Worm (Caenorhabditis elegans) whole organism, L2 larva: ENCODE measurements around the gene rps-13.

Source experiments
- C34F6.9 ChIP-seq: fragments of 150-350 bp; optimal IDR thresholded peaks from 2 replicates; lab custom pipeline; 2014; ENCODE audit warnings: missing biosample characterization, missing genetic modification characterization
- F13H6.1 ChIP-seq: sonication (generic microtip); optimal IDR thresholded peaks from 2 replicates; lab custom pipeline; 2016; ENCODE audit warnings: missing genetic modification characterization, missing compliant biosample characterization
- R02D3.7 ChIP-seq: fragments of 150-350 bp; optimal IDR thresholded peaks from 2 replicates; lab custom pipeline; 2014; ENCODE audit warnings: missing biosample characterization, missing genetic modification characterization
- Y55F3AM.14 ChIP-seq: fragments of 200-800 bp; sonication (Bioruptor generic); optimal IDR thresholded peaks from 2 replicates; lab custom pipeline; 2018; ENCODE audit warnings: mild to moderate bottlenecking, missing genetic modification characterization, missing compliant biosample characterization
- alr-1 ChIP-seq: fragments of 150-350 bp; optimal IDR thresholded peaks from 2 replicates; lab custom pipeline; 2014; ENCODE audit warnings: missing biosample characterization, missing genetic modification characterization
- aly-2 ChIP-seq: fragments of 150-350 bp; optimal IDR thresholded peaks from 2 replicates; lab custom pipeline; 2014; ENCODE audit warnings: missing biosample characterization, missing genetic modification characterization
- ama-1 ChIP-seq: fragments of 150-350 bp; optimal IDR thresholded peaks from 2 replicates; lab custom pipeline; 2018; ENCODE audit warnings: inconsistent platforms
- blmp-1 ChIP-seq: sonication (generic microtip); optimal IDR thresholded peaks from 2 replicates; lab custom pipeline; 2017; ENCODE audit warnings: missing genetic modification characterization, mild to moderate bottlenecking, missing compliant biosample characterization, antibody characterized with exemption, moderate library complexity; ENCODE audit not compliant: insufficient read depth
- ceh-16 ChIP-seq: fragments of 150-350 bp; optimal IDR thresholded peaks from 2 replicates; lab custom pipeline; 2014; ENCODE audit warnings: missing biosample characterization, missing genetic modification characterization
- ceh-82 ChIP-seq: fragments of 150-350 bp; optimal IDR thresholded peaks from 2 replicates; lab custom pipeline; 2014; ENCODE audit warnings: missing biosample characterization, missing genetic modification characterization
- crh-2 ChIP-seq: sonication (generic microtip); optimal IDR thresholded peaks from 2 replicates; lab custom pipeline; 2017; ENCODE audit warnings: missing biosample characterization, missing genetic modification characterization
- dmd-4 ChIP-seq: sonication (generic microtip); optimal IDR thresholded peaks from 2 replicates; lab custom pipeline; 2017; ENCODE audit warnings: missing biosample characterization, missing genetic modification characterization
- egl-27 ChIP-seq: sonication (generic microtip); optimal IDR thresholded peaks from 3 replicates; lab custom pipeline; 2017; ENCODE audit warnings: missing biosample characterization, missing genetic modification reagents, missing genetic modification characterization
- elt-1 ChIP-seq: fragments of 150-350 bp; optimal IDR thresholded peaks from 2 replicates; lab custom pipeline; 2014; ENCODE audit warnings: missing biosample characterization, missing genetic modification characterization
- elt-3 ChIP-seq: sonication (generic microtip); optimal IDR thresholded peaks from 2 replicates; lab custom pipeline; 2017; ENCODE audit warnings: missing biosample characterization, missing genetic modification characterization
- fos-1 ChIP-seq: fragments of 150-350 bp; optimal IDR thresholded peaks from 2 replicates; lab custom pipeline; 2014; ENCODE audit warnings: missing biosample characterization, missing genetic modification characterization
- gmeb-1 ChIP-seq: fragments of 150-350 bp; optimal IDR thresholded peaks from 2 replicates; lab custom pipeline; 2014; ENCODE audit warnings: missing biosample characterization, missing genetic modification characterization
- lin-13 ChIP-seq: fragments of 150-350 bp; optimal IDR thresholded peaks from 2 replicates; lab custom pipeline; 2014; ENCODE audit warnings: missing biosample characterization, missing genetic modification reagents, missing genetic modification characterization
- lin-39 ChIP-seq: fragments of 150-350 bp; optimal IDR thresholded peaks from 2 replicates; lab custom pipeline; 2014; ENCODE audit warnings: missing biosample characterization, missing genetic modification reagents, missing genetic modification characterization
- lsy-2 ChIP-seq, 2 experiments: fragments of 150-350 bp in 1 of 2; sonication (generic microtip) in 1 of 2; optimal IDR thresholded peaks; 2 replicates each; lab custom pipeline; 2014 to 2017; ENCODE audit warnings: missing biosample characterization in 2 of 2, missing genetic modification characterization in 2 of 2
- mab-5 ChIP-seq: fragments of 150-350 bp; optimal IDR thresholded peaks from 2 replicates; lab custom pipeline; 2014; ENCODE audit warnings: missing biosample characterization, missing genetic modification characterization
- mbf-1 ChIP-seq: sonication (generic microtip); optimal IDR thresholded peaks from 2 replicates; lab custom pipeline; 2017; ENCODE audit warnings: missing biosample characterization, missing genetic modification characterization
- mdl-1 ChIP-seq, 2 experiments: fragments of 150-350 bp in 1 of 2; sonication (generic microtip) in 1 of 2; optimal IDR thresholded peaks; 2 replicates each; lab custom pipeline; 2017; ENCODE audit warnings: missing biosample characterization in 2 of 2, missing genetic modification characterization in 2 of 2
- nhr-10 ChIP-seq: sonication (generic microtip); optimal IDR thresholded peaks from 2 replicates; lab custom pipeline; 2017; ENCODE audit warnings: missing biosample characterization, missing genetic modification characterization
- nhr-11 ChIP-seq: fragments of 150-350 bp; optimal IDR thresholded peaks from 2 replicates; lab custom pipeline; 2014; ENCODE audit warnings: missing biosample characterization, missing genetic modification characterization
- nhr-12 ChIP-seq: fragments of 150-350 bp; optimal IDR thresholded peaks from 2 replicates; lab custom pipeline; 2014; ENCODE audit warnings: missing biosample characterization, missing genetic modification characterization
- nhr-129 ChIP-seq: fragments of 150-350 bp; optimal IDR thresholded peaks from 2 replicates; lab custom pipeline; 2014; ENCODE audit warnings: missing biosample characterization, missing genetic modification characterization
- nhr-21 ChIP-seq: fragments of 150-350 bp; optimal IDR thresholded peaks from 2 replicates; lab custom pipeline; 2014; ENCODE audit warnings: missing biosample characterization, missing genetic modification characterization
- nhr-23 ChIP-seq: fragments of 150-350 bp; optimal IDR thresholded peaks from 2 replicates; lab custom pipeline; 2014; ENCODE audit warnings: missing biosample characterization, missing genetic modification reagents, missing genetic modification characterization
- nhr-237 ChIP-seq: fragments of 150-350 bp; optimal IDR thresholded peaks from 2 replicates; lab custom pipeline; 2014; ENCODE audit warnings: missing biosample characterization, missing genetic modification characterization
- nhr-25 ChIP-seq: fragments of 150-350 bp; sonication (generic microtip); optimal IDR thresholded peaks from 3 replicates; lab custom pipeline; 2014; ENCODE audit warnings: missing biosample characterization, missing genetic modification characterization
- nhr-6 ChIP-seq: fragments of 150-350 bp; optimal IDR thresholded peaks from 2 replicates; lab custom pipeline; 2014; ENCODE audit warnings: missing biosample characterization, missing genetic modification characterization
- nhr-77 ChIP-seq: fragments of 150-350 bp; optimal IDR thresholded peaks from 2 replicates; lab custom pipeline; 2014; ENCODE audit warnings: missing biosample characterization, missing genetic modification characterization
- peb-1 ChIP-seq: fragments of 150-350 bp; optimal IDR thresholded peaks from 2 replicates; lab custom pipeline; 2014; ENCODE audit warnings: missing biosample characterization, missing genetic modification characterization
- sem-4 ChIP-seq: fragments of 150-350 bp; optimal IDR thresholded peaks from 2 replicates; lab custom pipeline; 2014; ENCODE audit warnings: missing biosample characterization, missing genetic modification reagents, missing genetic modification characterization
- skn-1 ChIP-seq: sonication (generic microtip); optimal IDR thresholded peaks from 2 replicates; lab custom pipeline; 2017; ENCODE audit warnings: missing biosample characterization, missing genetic modification characterization
- sma-3 ChIP-seq: sonication (generic microtip); optimal IDR thresholded peaks from 2 replicates; lab custom pipeline; 2016; ENCODE audit warnings: missing genetic modification reagents, missing genetic modification characterization, missing compliant biosample characterization
- sma-9 ChIP-seq, 2 experiments: fragments of 150-350 bp in 1 of 2; sonication (generic microtip) in 1 of 2; optimal IDR thresholded peaks; 2 replicates each; lab custom pipeline; 2014 to 2016; ENCODE audit warnings: missing genetic modification characterization in 2 of 2, mild to moderate bottlenecking in 1 of 2, missing biosample characterization in 1 of 2, missing compliant biosample characterization in 1 of 2, missing genetic modification reagents in 1 of 2, moderate library complexity in 1 of 2
- snpc-4 ChIP-seq: fragments of 150-350 bp; optimal IDR thresholded peaks from 2 replicates; lab custom pipeline; 2014; ENCODE audit warnings: missing biosample characterization, missing genetic modification characterization
- unc-39 ChIP-seq: fragments of 150-350 bp; optimal IDR thresholded peaks from 2 replicates; lab custom pipeline; 2014; ENCODE audit warnings: missing biosample characterization, missing genetic modification characterization
- unc-55 ChIP-seq: fragments of 150-350 bp; sonication (generic microtip); optimal IDR thresholded peaks from 3 replicates; lab custom pipeline; 2014; ENCODE audit warnings: missing biosample characterization, missing genetic modification reagents, missing genetic modification characterization
- zag-1 ChIP-seq: fragments of 150-350 bp; optimal IDR thresholded peaks from 2 replicates; lab custom pipeline; 2014; ENCODE audit warnings: missing biosample characterization, missing genetic modification characterization
- ztf-1 ChIP-seq: fragments of 200-800 bp; sonication (Bioruptor generic); conservative IDR thresholded peaks from 2 replicates; pipeline ENCODE4 v1.3.6; 2022; ENCODE audit warnings: missing genetic modification characterization, missing compliant biosample characterization
- ztf-11 ChIP-seq: sonication (generic microtip); optimal IDR thresholded peaks from 2 replicates; lab custom pipeline; 2017; ENCODE audit warnings: missing biosample characterization, missing genetic modification characterization
- ztf-4 ChIP-seq: fragments of 150-350 bp; optimal IDR thresholded peaks from 2 replicates; lab custom pipeline; 2014; ENCODE audit warnings: missing biosample characterization, missing genetic modification characterization

rps-13 gene

DNA sequence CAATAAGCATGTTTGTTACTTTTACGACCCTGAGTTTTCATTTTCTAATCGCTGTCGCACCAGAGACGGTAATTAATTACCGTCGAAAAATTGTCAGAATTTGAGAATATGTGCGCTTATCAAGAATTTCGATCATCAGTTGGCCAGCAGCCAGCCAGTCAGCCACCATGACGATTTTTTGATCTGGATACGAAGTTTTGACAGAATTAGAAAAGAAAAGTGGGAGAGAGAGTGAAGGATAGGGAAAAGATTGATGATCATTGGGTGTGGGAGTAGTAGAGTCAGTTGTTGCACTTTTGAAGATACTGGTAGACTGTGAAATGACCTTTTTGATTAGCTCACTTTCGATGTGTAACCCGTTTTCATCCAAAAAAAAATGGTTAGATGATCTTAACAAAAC, 10.4 kb downstream of the rps-13 start (continued):
- TF ChIP-seq sma-3 (peak; percentile 10), unc-39 (tag; lab: Kevin White, UChicago) (no peak), crh-2 (tag; lab: Kevin White, UChicago) (no peak)

DNA sequence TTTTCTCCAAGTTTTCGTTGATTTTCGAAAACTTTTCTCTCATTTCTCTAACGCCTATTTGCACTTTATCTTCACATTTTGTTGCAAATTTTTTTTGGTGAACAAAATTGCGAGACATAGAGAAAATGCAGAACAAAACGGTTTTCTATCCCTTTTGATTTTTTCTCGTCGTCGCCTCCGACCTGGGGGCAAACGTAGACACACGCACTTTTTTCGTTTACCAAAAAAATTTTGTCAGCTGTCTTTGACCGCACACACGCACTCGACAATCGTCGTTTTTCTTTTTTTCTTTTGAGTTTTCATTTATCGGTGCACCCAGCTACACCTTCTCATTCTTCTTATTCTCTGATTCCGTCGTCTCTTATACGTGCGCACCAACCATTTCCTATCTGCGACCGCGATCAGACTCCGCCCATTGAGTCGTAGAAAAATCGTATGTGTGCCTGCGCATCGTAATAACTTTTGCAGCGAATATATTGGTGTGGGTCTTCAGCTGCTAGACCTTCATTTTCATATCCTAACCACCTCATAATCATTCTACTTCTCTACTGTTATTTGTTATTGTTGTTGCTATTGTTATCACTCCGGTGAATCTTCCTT, 12.4 kb downstream of the rps-13 start:
- peak; percentile 69 for TF ChIP-seq ztf-4
- TF ChIP-seq nhr-21 (tag; lab: Kevin White, UChicago) = peak; percentile 68
- peak; percentile 19 for TF ChIP-seq unc-55
- no peak for TF ChIP-seq unc-39 (tag; lab: Kevin White, UChicago)
- TF ChIP-seq nhr-237 (tag; lab: Kevin White, UChicago) = no peak
- no peak for TF ChIP-seq snpc-4
- peak in 1 of 2 experiments; percentile 31 for TF ChIP-seq mdl-1 (tag; optimal IDR thresholded peaks at IDR 0.05; lab: Kevin White, UChicago)
- peak; percentile 59 for TF ChIP-seq nhr-25 (tag; lab: Kevin White, UChicago)
- peak; percentile 75 for TF ChIP-seq fos-1
- TF ChIP-seq gmeb-1 (tag; lab: Kevin White, UChicago) = peak; percentile 42
- peak; percentile 0 to 60 for TF ChIP-seq lsy-2 (tag; optimal IDR thresholded peaks at IDR 0.05; lab: Kevin White, UChicago)
- TF ChIP-seq dmd-4 = no peak
- peak; percentile 75 for TF ChIP-seq F13H6.1 (tag; lab: Kevin White, UChicago)
- TF ChIP-seq sma-3 = peak; percentile 58
- no peak for TF ChIP-seq aly-2 (tag; lab: Kevin White, UChicago)
- peak; percentile 93 for TF ChIP-seq sma-9 (GFP tag; optimal IDR thresholded peaks at IDR 0.05; lab: Kevin White, UChicago)
- TF ChIP-seq sma-9 (tag; optimal IDR thresholded peaks at IDR 0.05; lab: Kevin White, UChicago) = no peak
- TF ChIP-seq blmp-1 (tag; lab: Kevin White, UChicago) = peak; percentile 62
- peak; percentile 79 for TF ChIP-seq nhr-129 (tag; lab: Kevin White, UChicago)
- peak; percentile 60 for TF ChIP-seq C34F6.9 (tag; lab: Kevin White, UChicago)
- TF ChIP-seq ceh-16 = peak; percentile 21
- TF ChIP-seq egl-27 (tag; lab: Kevin White, UChicago) = peak; percentile 85
- TF ChIP-seq, all 48 proteins: peak for 16

DNA sequence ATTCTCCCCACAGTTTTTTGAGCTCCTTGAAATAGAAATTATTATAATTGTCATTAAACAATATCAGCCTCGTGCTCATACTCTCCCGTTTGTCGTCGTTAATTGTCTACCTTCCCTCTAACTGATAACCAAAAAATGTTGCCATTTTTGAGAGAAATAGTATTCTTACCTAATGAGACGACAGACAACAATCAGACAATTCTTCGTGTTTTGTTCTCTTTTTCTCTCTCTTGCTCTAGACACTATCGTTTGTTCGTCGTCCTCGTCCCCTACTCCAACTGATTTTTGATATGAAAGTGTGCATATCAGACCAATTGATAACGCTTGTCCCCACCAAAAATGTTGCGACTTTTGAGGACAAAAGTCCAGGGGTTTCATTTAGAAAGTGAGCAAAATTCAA, 13.2 kb downstream of the rps-13 start:
- TF ChIP-seq snpc-4 (no peak), Y55F3AM.14 (GFP tag; lab: Kevin White, UChicago) (no peak), nhr-6 (tag; lab: Kevin White, UChicago) (no peak), crh-2 (tag; lab: Kevin White, UChicago) (peak; percentile 53), mbf-1 (tag; lab: Kevin White, UChicago) (no peak), nhr-11 (tag; lab: Kevin White, UChicago) (no peak), elt-1 (tag; lab: Kevin White, UChicago) (no peak), nhr-10 (tag; lab: Kevin White, UChicago) (no peak), nhr-77 (no peak), mab-5 (tag; lab: Kevin White, UChicago) (no peak), alr-1 (tag; lab: Kevin White, UChicago) (no peak), F13H6.1 (tag; lab: Kevin White, UChicago) (peak; percentile 15), mdl-1 (tag; optimal IDR thresholded peaks at IDR 0.05; lab: Kevin White, UChicago) (peak in 1 of 2 experiments; percentile 16), gmeb-1 (tag; lab: Kevin White, UChicago) (peak; percentile 29), ceh-82 (no peak), peb-1 (tag; lab: Kevin White, UChicago) (no peak), egl-27 (tag; lab: Kevin White, UChicago) (no peak), skn-1 (tag; lab: Kevin White, UChicago) (peak; percentile 58), sem-4 (no peak), nhr-129 (tag; lab: Kevin White, UChicago) (peak; percentile 9), dmd-4 (no peak), C34F6.9 (tag; lab: Kevin White, UChicago) (no peak), ztf-11 (tag; lab: Kevin White, UChicago) (no peak), fos-1 (peak; percentile 78), blmp-1 (tag; lab: Kevin White, UChicago) (no peak), R02D3.7 (no peak), unc-55 (no peak), aly-2 (tag; lab: Kevin White, UChicago) (no peak), sma-3 (peak; percentile 5), ztf-1 (no peak), elt-3 (tag; lab: Kevin White, UChicago) (no peak), nhr-23 (no peak), unc-39 (tag; lab: Kevin White, UChicago) (no peak), nhr-25 (tag; lab: Kevin White, UChicago) (no peak), sma-9 (GFP tag; optimal IDR thresholded peaks at IDR 0.05; lab: Kevin White, UChicago) (peak; percentile 58), sma-9 (tag; optimal IDR thresholded peaks at IDR 0.05; lab: Kevin White, UChicago) (no peak), zag-1 (tag; lab: Kevin White, UChicago) (no peak), nhr-12 (tag; lab: Kevin White, UChicago) (no peak), ama-1 (lab: Kevin White, UChicago) (no peak), ztf-4 (no peak), nhr-21 (tag; lab: Kevin White, UChicago) (no peak), nhr-237 (tag; lab: Kevin White, UChicago) (no peak), lin-39 (tag; lab: Kevin White, UChicago) (no peak), lsy-2 (tag; optimal IDR thresholded peaks at IDR 0.05; lab: Kevin White, UChicago) (no peak), lin-13 (GFP tag; lab: Kevin White, UChicago) (no peak)
- TF ChIP-seq, all 48 proteins: peak for 9
